Worm (Caenorhabditis elegans) whole organism, midembryonic: ENCODE measurements around the gene far-1.

Experiments used
- T22C8.4 ChIP-seq: fragments of 200-800 bp; sonication (Bioruptor generic); IDR thresholded peaks from 2 replicates; pipeline ENCODE4 v1.3.6; 2022; ENCODE audit warnings: missing genetic modification characterization, missing compliant biosample characterization
- flt-1 ChIP-seq: fragments of 200-800 bp; sonication (Bioruptor generic); IDR thresholded peaks from 2 replicates; pipeline ENCODE4 v1.3.6; 2022; ENCODE audit warnings: missing genetic modification characterization, missing compliant biosample characterization
- klf-2 ChIP-seq: fragments of 200-800 bp; sonication (Bioruptor generic); conservative IDR thresholded peaks from 2 replicates; pipeline ENCODE4 v1.3.6; 2022; ENCODE audit warnings: missing genetic modification reagents, missing genetic modification characterization, missing compliant biosample characterization
- ref-1 ChIP-seq: fragments of 200-800 bp; sonication (Bioruptor generic); conservative IDR thresholded peaks from 2 replicates; pipeline ENCODE4 v1.3.6; 2022; ENCODE audit warnings: missing genetic modification reagents, missing genetic modification characterization, missing compliant biosample characterization
- tab-1 ChIP-seq: fragments of 200-800 bp; sonication (Bioruptor generic); IDR thresholded peaks from 2 replicates; pipeline ENCODE4 v1.3.6; 2022; ENCODE audit warnings: missing genetic modification characterization, missing compliant biosample characterization
- ztf-23 ChIP-seq: fragments of 200-800 bp; sonication (Bioruptor generic); IDR thresholded peaks from 2 replicates; pipeline ENCODE4 v1.3.6; 2022; ENCODE audit warnings: missing genetic modification reagents, missing genetic modification characterization, missing compliant biosample characterization
- ztf-29 ChIP-seq: fragments of 200-800 bp; sonication (Bioruptor generic); IDR thresholded peaks from 2 replicates; pipeline ENCODE4 v1.3.6; 2022; ENCODE audit warnings: missing genetic modification reagents, missing genetic modification characterization, missing compliant biosample characterization

ce11 chrIII:9104060-9104459 is 23.1 kb upstream of the far-1 start:
- peak; percentile 92 for TF ChIP-seq flt-1 (GFP tag; lab: Robert Waterston, UW)
- peak; percentile 62 for TF ChIP-seq ref-1
- TF ChIP-seq ztf-23 = peak; percentile 81
- TF ChIP-seq ztf-29 = peak; percentile 40; the same call in 1 of the 2 replicates
- TF ChIP-seq tab-1 (GFP tag; lab: Robert Waterston, UW) = peak; percentile 87
- peak; percentile 72 for TF ChIP-seq T22C8.4 (GFP tag; lab: Robert Waterston, UW)
- TF ChIP-seq klf-2 (GFP tag; lab: Robert Waterston, UW) = 0 out of 2 replicates have a peak, but pooled peaks have one; percentile 59
